Fruit fly (Drosophila melanogaster): ENCODE results near the gene Inx2.
A peak's percentile ranks its signal among the peaks of the same experiment; 100 is the strongest.

Gene Inx2

DNA sequence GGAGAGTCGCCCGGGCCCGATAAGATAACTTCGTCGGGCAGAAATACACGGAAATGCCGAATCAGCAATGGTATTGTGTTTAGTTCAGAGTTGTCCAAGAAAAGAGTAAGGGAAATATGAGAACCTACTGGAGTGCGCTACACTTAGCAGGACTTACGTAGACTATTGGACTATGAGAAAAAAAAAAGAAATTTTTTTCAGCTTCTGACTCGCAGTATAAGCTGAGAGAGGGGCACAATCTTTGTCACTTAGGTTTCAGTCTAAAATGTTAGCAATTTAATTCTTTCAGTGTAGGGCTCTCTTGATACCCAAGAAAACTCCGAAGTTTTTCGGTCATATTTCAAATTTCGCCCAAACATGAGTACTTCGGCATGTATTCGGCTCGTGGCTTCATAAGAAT, 4.7 kb upstream of the Inx2 start (continued):
- TF ChIP-seq twi (tag; optimal IDR thresholded peaks at IDR 0.05) (no peak), Ravus (GFP tag; IDR thresholded peaks at IDR 0.05) (peak; percentile 52), tio (GFP tag; optimal IDR thresholded peaks at IDR 0.05) (peak; percentile 60), tap (tag; optimal IDR thresholded peaks at IDR 0.05) (no peak), btn (GFP tag; optimal IDR thresholded peaks at IDR 0.05) (peak; percentile 35), Kr (GFP tag; optimal IDR thresholded peaks at IDR 0.05) (no peak), Xbp1 (GFP tag; optimal IDR thresholded peaks at IDR 0.05) (peak; percentile 74), CG5245 (GFP tag; optimal IDR thresholded peaks at IDR 0.05) (peak; percentile 29), zf30C (GFP tag; optimal IDR thresholded peaks at IDR 0.05) (peak; percentile 76), CG16779 (GFP tag; IDR thresholded peaks at IDR 0.05) (no peak), Mad (GFP tag; optimal IDR thresholded peaks at IDR 0.05) (peak; percentile 61), pum (GFP tag; optimal IDR thresholded peaks at IDR 0.05) (peak; percentile 59), CG3838 (GFP tag; optimal IDR thresholded peaks at IDR 0.05) (peak; percentile 0), pnt (GFP tag; optimal IDR thresholded peaks at IDR 0.05) (peak; percentile 45), lola (GFP tag; optimal IDR thresholded peaks at IDR 0.05) (peak in 1 of 3 experiments; percentile 20), nom (GFP tag; optimal IDR thresholded peaks at IDR 0.05) (no peak), org-1 (GFP tag; optimal IDR thresholded peaks at IDR 0.05) (peak; percentile 57), dysf (GFP tag; IDR thresholded peaks at IDR 0.05) (peak; percentile 88), Dip3 (GFP tag; optimal IDR thresholded peaks at IDR 0.05) (peak; percentile 76), nerfin-2 (GFP tag; IDR thresholded peaks at IDR 0.05; ENCODE audit: partially characterized antibody) (no peak), CG13287 (GFP tag; IDR thresholded peaks at IDR 0.05; ENCODE audit: partially characterized antibody) (no peak), CG34376 (GFP tag; optimal IDR thresholded peaks at IDR 0.05) (peak; percentile 29)

DNA sequence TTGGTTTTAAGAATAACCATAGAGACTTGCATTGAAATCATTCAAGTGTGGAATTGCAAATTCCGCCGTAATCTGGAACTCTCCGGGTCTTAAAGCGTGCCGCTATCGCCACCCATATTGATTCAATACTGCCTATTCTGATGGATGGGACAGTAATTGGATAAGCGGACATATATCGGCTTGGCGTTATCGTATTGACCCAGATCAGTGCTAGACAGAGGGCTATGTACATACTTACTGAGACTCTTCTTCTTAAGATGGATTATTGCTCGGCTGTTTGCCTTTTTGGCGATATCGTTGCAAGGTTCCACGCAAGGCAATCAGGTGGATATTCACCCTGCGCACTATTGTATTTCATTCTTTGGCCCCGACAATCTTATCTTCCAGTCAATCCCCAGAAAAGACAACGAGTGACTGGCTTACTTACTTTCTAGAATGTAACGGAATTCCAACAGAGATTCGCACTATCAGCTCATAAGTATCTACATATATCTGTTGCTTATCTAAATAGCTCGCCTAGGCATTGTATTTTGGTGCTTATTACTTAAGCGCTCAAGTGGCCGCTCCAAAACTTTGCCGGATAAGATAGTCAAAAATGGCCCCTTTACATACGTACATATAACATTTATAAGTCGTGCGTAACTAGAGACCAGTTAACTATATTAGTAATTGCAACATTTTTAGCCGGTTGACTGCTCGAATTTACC, 3.8 kb upstream of the Inx2 start:
- TF ChIP-seq wor (GFP tag; IDR thresholded peaks at IDR 0.05) (no peak), NK7.1 (GFP tag; optimal IDR thresholded peaks at IDR 0.05) (no peak), MTF-1 (GFP tag; optimal IDR thresholded peaks at IDR 0.05; ENCODE audit: borderline replicate concordance) (no peak), pum (GFP tag; optimal IDR thresholded peaks at IDR 0.05) (no peak), ac (GFP tag; optimal IDR thresholded peaks at IDR 0.05) (no peak), sug (tag; optimal IDR thresholded peaks at IDR 0.05) (peak; percentile 24), CG2678 (tag; optimal IDR thresholded peaks at IDR 0.05) (no peak), CG12769 (tag; optimal IDR thresholded peaks at IDR 0.05) (no peak), row (GFP tag; IDR thresholded peaks at IDR 0.05) (no peak), CG12071 (GFP tag; optimal IDR thresholded peaks at IDR 0.05) (no peak), CG34376 (GFP tag; optimal IDR thresholded peaks at IDR 0.05) (peak; percentile 54), corto (GFP tag; optimal IDR thresholded peaks at IDR 0.05) (no peak), CG2120 (GFP tag; optimal IDR thresholded peaks at IDR 0.05) (no peak), dmrt11E (tag; optimal IDR thresholded peaks at IDR 0.05) (peak; percentile 22), CG15479 (GFP tag; optimal IDR thresholded peaks at IDR 0.05) (peak; percentile 99), CG13424 (tag; optimal IDR thresholded peaks at IDR 0.05) (peak; percentile 20), lov (optimal IDR thresholded peaks at IDR 0.05) (no peak), lov (GFP tag; IDR thresholded peaks at IDR 0.05) (no peak), NFAT (GFP tag; IDR thresholded peaks at IDR 0.05) (no peak), Hand (GFP tag; optimal IDR thresholded peaks at IDR 0.05) (peak; percentile 14), gsb (GFP tag; IDR thresholded peaks at IDR 0.05) (no peak), CG6175 (GFP tag; IDR thresholded peaks at IDR 0.05) (no peak), GATAe (GFP tag; conservative IDR thresholded peaks at IDR 0.05) (no peak), Med (GFP tag) (peak; percentile 34), CG11093 (GFP tag; IDR thresholded peaks at IDR 0.05) (no peak), slbo (GFP tag; IDR thresholded peaks at IDR 0.05) (no peak), CG17612 (GFP tag; IDR thresholded peaks at IDR 0.05) (no peak), Poxn (GFP tag; IDR thresholded peaks at IDR 0.05) (no peak), en (GFP tag; optimal IDR thresholded peaks at IDR 0.05) (no peak), CG17385 (GFP tag; optimal IDR thresholded peaks at IDR 0.05) (peak; percentile 13)
